Fruit fly (Drosophila melanogaster): ENCODE data around the gene CSN8.

- TF ChIP-seq Adf1 (GFP tag; IDR thresholded peaks at IDR 0.05) (no peak), CG6813 (GFP tag; optimal IDR thresholded peaks at IDR 0.05) (no peak), Usf (GFP tag; optimal IDR thresholded peaks at IDR 0.05) (no peak), gem (tag; optimal IDR thresholded peaks at IDR 0.05) (no peak)
Measured at dm6 chr2L:8394180-8394579, 29.5 kb downstream of the CSN8 start, which contains the start of gene lectin-29Ca.

All from whole organism, embryonic.